Fruit fly (Drosophila melanogaster) whole organism, prepupa: ENCODE results near the gene CG11980.

ENCODE experiments used
- CG10669 ChIP-seq: fragments of 200-800 bp; sonication (Bioruptor generic); optimal IDR thresholded peaks from 3 replicates; lab custom pipeline; 2018; ENCODE audit warnings: missing biosample characterization, mild to moderate bottlenecking, missing genetic modification characterization, moderate library complexity
- CG16779 ChIP-seq: fragments of 200-800 bp; sonication (Bioruptor generic); optimal IDR thresholded peaks from 3 replicates; lab custom pipeline; 2017; ENCODE audit warnings: missing biosample characterization, mild to moderate bottlenecking, missing genetic modification characterization
- CG6808 ChIP-seq: fragments of 200-800 bp; sonication (Bioruptor generic); optimal IDR thresholded peaks from 3 replicates; lab custom pipeline; 2017; ENCODE audit warnings: missing biosample characterization, missing genetic modification characterization, mild to moderate bottlenecking, moderate library complexity, missing genetic modification reagents
- CG6854 ChIP-seq: fragments of 200-800 bp; sonication (Bioruptor generic); optimal IDR thresholded peaks from 2 replicates; lab custom pipeline; 2017; ENCODE audit warnings: missing biosample characterization, mild to moderate bottlenecking, missing genetic modification characterization
- CG7368 ChIP-seq: fragments of 200-800 bp; sonication (Bioruptor generic); optimal IDR thresholded peaks from 3 replicates; lab custom pipeline; 2016; ENCODE audit warnings: missing biosample characterization, missing genetic modification characterization
- CG8119 ChIP-seq: fragments of 200-800 bp; sonication (Bioruptor generic); IDR thresholded peaks from 3 replicates; pipeline ENCODE4 v1.3.6; 2022; ENCODE audit warnings: missing biosample characterization, missing genetic modification characterization
- Eip93F ChIP-seq: fragments of 200-800 bp; sonication (Bioruptor generic); optimal IDR thresholded peaks from 2 replicates; lab custom pipeline; 2016; ENCODE audit warnings: missing biosample characterization, mild to moderate bottlenecking, missing genetic modification characterization
- Gug ChIP-seq: fragments of 200-800 bp; sonication (Bioruptor generic); IDR thresholded peaks from 2 replicates; pipeline ENCODE4 v1.3.6; 2022; ENCODE audit warnings: missing biosample characterization, missing genetic modification characterization
- Hr38 ChIP-seq: sonication (Bioruptor generic); optimal IDR thresholded peaks from 2 replicates; lab custom pipeline; 2016; ENCODE audit warnings: missing biosample characterization, missing genetic modification characterization
- Lpt ChIP-seq: fragments of 200-800 bp; sonication (Bioruptor generic); optimal IDR thresholded peaks from 3 replicates; lab custom pipeline; 2016; ENCODE audit warnings: missing biosample characterization, missing genetic modification characterization
- Sox14 ChIP-seq: fragments of 200-800 bp; sonication (Bioruptor generic); optimal IDR thresholded peaks from 3 replicates; lab custom pipeline; 2016; ENCODE audit warnings: missing biosample characterization, missing genetic modification characterization
- fkh ChIP-seq: fragments of 200-800 bp; sonication (Bioruptor generic); optimal IDR thresholded peaks from 3 replicates; lab custom pipeline; 2017; ENCODE audit warnings: missing biosample characterization, mild to moderate bottlenecking, missing genetic modification characterization, moderate library complexity
- spab ChIP-seq: fragments of 200-800 bp; sonication (Bioruptor generic); optimal IDR thresholded peaks from 2 replicates; lab custom pipeline; 2017; ENCODE audit warnings: missing biosample characterization, mild to moderate bottlenecking, missing genetic modification characterization, missing genetic modification reagents
- vri ChIP-seq: fragments of 200-800 bp; sonication (Bioruptor generic); optimal IDR thresholded peaks from 3 replicates; lab custom pipeline; 2016; ENCODE audit warnings: missing biosample characterization, mild to moderate bottlenecking, missing genetic modification characterization

- TF ChIP-seq Eip93F (GFP tag; lab: Kevin White, UChicago) (no peak), fkh (GFP tag; lab: Kevin White, UChicago) (peak; percentile 25), Hr38 (no peak), CG16779 (no peak), vri (no peak), Lpt (GFP tag; lab: Kevin White, UChicago) (no peak), Sox14 (no peak), spab (GFP tag; lab: Kevin White, UChicago) (no peak), CG7368 (GFP tag; lab: Kevin White, UChicago) (no peak), CG8119 (no peak), Gug (no peak), CG6808 (GFP tag; lab: Kevin White, UChicago) (no peak), CG6854 (GFP tag; lab: Kevin White, UChicago) (no peak), CG10669 (no peak)
These were observed 22.4 kb upstream of the CG11980 start for dm6 chr3R:8981209-8981996.
